Worm (Caenorhabditis elegans): ENCODE measurements around the gene srh-28.

srh-28 gene

DNA sequence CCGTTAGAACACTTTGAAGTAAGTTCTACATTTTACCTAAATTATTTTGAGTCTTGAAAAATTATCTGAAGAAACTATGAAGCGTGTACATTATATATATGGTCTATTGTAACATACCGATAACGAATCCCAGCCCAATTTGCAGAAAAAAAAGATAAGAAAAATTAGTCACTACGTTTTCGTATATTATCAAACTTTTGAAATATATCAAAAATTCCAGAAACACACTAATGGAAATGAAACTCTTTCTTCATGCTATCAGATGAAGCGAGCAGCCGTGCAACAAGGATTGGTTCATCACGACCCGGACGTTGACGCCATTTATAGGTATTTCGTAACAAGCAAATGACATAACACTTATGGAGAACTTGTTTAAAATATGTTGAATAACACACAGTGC, 36.3 kb upstream of the srh-28 start:
- no peak for TF ChIP-seq hlh-15 (tag; optimal IDR thresholded peaks at IDR 0.05)
- no peak for TF ChIP-seq F13H6.1 (tag; optimal IDR thresholded peaks at IDR 0.05)
- TF ChIP-seq elt-2 (tag; optimal IDR thresholded peaks at IDR 0.05) = peak; percentile 53

DNA sequence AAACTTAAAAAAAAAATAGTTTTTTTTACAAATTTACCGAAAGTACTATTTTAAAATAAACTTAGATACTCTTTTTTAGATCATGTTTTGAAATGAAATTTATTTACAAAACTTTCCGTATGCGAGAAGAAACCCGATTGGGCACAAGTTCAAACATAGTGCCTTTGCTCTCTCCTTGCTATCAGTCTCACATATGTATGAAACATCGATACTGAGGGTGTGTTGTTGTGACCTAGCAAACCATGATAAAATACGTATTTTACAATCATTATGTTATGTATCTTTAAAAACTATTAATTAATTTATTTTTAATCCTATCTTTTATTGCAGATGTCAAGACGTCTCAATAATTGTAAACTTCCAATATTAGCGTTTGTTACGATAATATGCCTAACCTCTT, 34.5 kb upstream of the srh-28 start:
- TF ChIP-seq ceh-45 (GFP tag; IDR thresholded peaks at IDR 0.05) = no peak
- no peak for TF ChIP-seq ama-1 (optimal IDR thresholded peaks at IDR 0.05)
- no peak for TF ChIP-seq unc-86 (tag; optimal IDR thresholded peaks at IDR 0.05)
- TF ChIP-seq ztf-16 (tag; optimal IDR thresholded peaks at IDR 0.05) = no peak
- peak; percentile 17 for TF ChIP-seq elt-2 (tag; optimal IDR thresholded peaks at IDR 0.05)
- TF ChIP-seq ttx-3 (tag; optimal IDR thresholded peaks at IDR 0.05) = no peak
- TF ChIP-seq rnt-1 (tag; optimal IDR thresholded peaks at IDR 0.05) = no peak

DNA sequence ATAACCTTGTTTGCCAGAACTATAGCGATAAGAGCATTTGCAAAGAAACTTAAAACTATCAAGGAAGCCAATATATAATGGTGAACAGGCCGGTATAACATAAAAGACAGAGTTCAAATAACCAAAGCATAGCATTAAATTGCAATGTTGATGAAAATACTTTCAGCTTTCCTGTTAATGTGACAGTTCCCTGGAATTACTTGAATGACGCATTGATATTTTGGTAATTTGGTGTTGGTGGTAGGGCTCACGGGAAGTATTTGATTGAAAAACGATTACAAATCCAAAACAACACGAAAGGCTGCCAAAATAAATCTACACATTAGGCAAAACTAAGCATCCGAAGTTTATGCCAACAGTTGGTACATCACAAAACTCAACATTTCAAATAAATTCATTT, 33.4 kb upstream of the srh-28 start, which contains the start of gene dmsr-16:
Gene dmsr-16 (minus strand): TSS at position 101 of the 400 bp plus-strand sequence.
- TF ChIP-seq ztf-16 (tag; optimal IDR thresholded peaks at IDR 0.05) = no peak
- TF ChIP-seq pros-1 (tag; optimal IDR thresholded peaks at IDR 0.05) = no peak
- no peak for TF ChIP-seq eyg-1 (tag; optimal IDR thresholded peaks at IDR 0.05)
- no peak for TF ChIP-seq mec-3 (tag; optimal IDR thresholded peaks at IDR 0.05; ENCODE audit: borderline replicate concordance)
- no peak for TF ChIP-seq dmd-4 (tag; optimal IDR thresholded peaks at IDR 0.05; ENCODE audit: borderline replicate concordance)
- no peak for TF ChIP-seq ceh-2 (tag; optimal IDR thresholded peaks at IDR 0.05)
- TF ChIP-seq unc-42 (tag; optimal IDR thresholded peaks at IDR 0.05) = no peak
- TF ChIP-seq F13H6.1 (tag; optimal IDR thresholded peaks at IDR 0.05) = no peak
- TF ChIP-seq hlh-8 (tag; optimal IDR thresholded peaks at IDR 0.05) = no peak
- no peak for TF ChIP-seq nhr-232 (tag; optimal IDR thresholded peaks at IDR 0.05)
- no peak for TF ChIP-seq elt-2 (tag; optimal IDR thresholded peaks at IDR 0.05)
- no peak for TF ChIP-seq K09A11.1 (tag; optimal IDR thresholded peaks at IDR 0.05; ENCODE audit: insufficient read depth)
- no peak for TF ChIP-seq nhr-11 (tag; optimal IDR thresholded peaks at IDR 0.05)
- no peak for TF ChIP-seq pqm-1 (tag; optimal IDR thresholded peaks at IDR 0.05)
- no peak for TF ChIP-seq ceh-18 (tag; optimal IDR thresholded peaks at IDR 0.05)

DNA sequence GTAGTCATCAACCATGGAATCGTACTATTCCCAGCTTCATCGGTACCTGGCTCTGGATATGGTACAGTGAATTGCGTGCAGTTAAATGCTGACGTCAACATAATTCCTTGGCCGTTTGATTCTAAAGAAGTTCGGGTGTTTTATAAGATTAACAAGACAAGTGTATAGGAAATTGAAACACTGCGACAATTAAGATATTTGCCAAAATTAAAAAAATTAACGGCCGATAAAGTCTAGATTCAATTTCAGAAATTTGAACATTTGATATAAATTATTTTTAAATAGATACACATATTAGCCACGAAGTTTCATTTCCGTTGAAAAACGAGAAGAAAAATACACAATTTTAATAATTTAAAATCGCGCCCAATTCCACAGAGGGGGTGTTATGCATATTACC, 30.7 kb upstream of the srh-28 start, which contains the start of gene dmsr-12:
Gene dmsr-12 (minus strand): TSS at position 101 of the 400 bp plus-strand sequence.
- TF ChIP-seq unc-3 (GFP tag; conservative IDR thresholded peaks at IDR 0.05) = no peak
- no peak for TF ChIP-seq unc-3 (tag; optimal IDR thresholded peaks at IDR 0.05)
- TF ChIP-seq ceh-14 (tag; optimal IDR thresholded peaks at IDR 0.05) = no peak
- no peak for TF ChIP-seq ceh-22 (tag; optimal IDR thresholded peaks at IDR 0.05)
- TF ChIP-seq hlh-30 (tag; optimal IDR thresholded peaks at IDR 0.05; ENCODE audit: insufficient read depth) = no peak
- no peak for TF ChIP-seq sdc-2 (tag; optimal IDR thresholded peaks at IDR 0.05)
- no peak for TF ChIP-seq ets-4 (tag; optimal IDR thresholded peaks at IDR 0.05)
- no peak for TF ChIP-seq nfya-1 (tag; optimal IDR thresholded peaks at IDR 0.05)
- TF ChIP-seq ceh-48 (tag; optimal IDR thresholded peaks at IDR 0.05) = no peak
- TF ChIP-seq ceh-45 (GFP tag; IDR thresholded peaks at IDR 0.05) = no peak
- no peak for TF ChIP-seq unc-42 (tag; optimal IDR thresholded peaks at IDR 0.05)
- TF ChIP-seq fkh-6 (tag; optimal IDR thresholded peaks at IDR 0.05) = no peak
- TF ChIP-seq ztf-16 (tag; optimal IDR thresholded peaks at IDR 0.05) = no peak
- no peak for TF ChIP-seq dmd-4 (tag; optimal IDR thresholded peaks at IDR 0.05; ENCODE audit: borderline replicate concordance)

DNA sequence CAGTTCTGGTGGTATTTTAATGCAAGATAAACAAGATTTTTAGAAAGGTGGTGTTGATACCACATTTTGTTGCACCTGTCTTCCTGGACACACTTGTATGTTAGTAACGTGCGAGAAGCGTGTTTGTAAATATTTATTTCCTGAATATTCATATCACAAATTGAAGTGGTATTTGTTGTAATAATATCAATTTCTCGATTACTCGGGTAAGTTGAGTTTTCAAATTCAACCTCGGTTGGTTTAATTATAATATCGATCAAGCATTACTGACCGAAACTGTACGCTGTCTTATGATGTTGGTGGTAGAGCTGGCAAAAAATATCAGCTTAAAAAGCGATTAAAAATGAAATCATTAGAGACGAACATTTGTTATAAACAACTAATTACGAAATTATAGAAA, 28.4 kb upstream of the srh-28 start, which contains the start of gene dmsr-11:
Gene dmsr-11 (minus strand): TSS at position 101 of the 400 bp plus-strand sequence.
- TF ChIP-seq nfya-1 (tag; optimal IDR thresholded peaks at IDR 0.05) (no peak), ceh-45 (GFP tag; IDR thresholded peaks at IDR 0.05) (no peak)

DNA sequence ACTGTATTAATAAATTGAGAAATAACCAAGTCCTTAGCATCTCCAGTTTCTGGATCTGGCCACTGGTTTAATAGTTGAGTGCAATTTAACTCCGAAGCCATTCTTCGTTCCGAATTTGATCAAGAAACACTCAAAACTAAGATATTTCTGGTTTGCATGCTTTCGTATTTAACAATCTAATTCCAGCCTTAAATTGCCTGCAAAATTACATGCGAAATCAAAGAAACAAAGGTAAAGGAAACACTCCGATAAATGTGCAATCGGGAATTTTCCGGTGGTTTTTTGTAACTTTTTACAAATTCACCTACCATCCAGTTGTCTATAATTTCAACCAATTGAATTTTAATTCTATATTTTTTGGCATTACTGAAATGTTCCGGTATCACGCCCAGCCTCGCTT, 26.2 kb upstream of the srh-28 start, which contains the start of gene dmsr-10:
Gene dmsr-10 (minus strand): TSS at position 101 of the 400 bp plus-strand sequence.
- no peak for TF ChIP-seq fax-1 (tag; optimal IDR thresholded peaks at IDR 0.05)
- no peak for TF ChIP-seq elt-2 (tag; optimal IDR thresholded peaks at IDR 0.05)
- no peak for TF ChIP-seq ceh-2 (tag; optimal IDR thresholded peaks at IDR 0.05)
- no peak for TF ChIP-seq elt-4 (tag; optimal IDR thresholded peaks at IDR 0.05)
- no peak for TF ChIP-seq ets-4 (tag; optimal IDR thresholded peaks at IDR 0.05)
- no peak for TF ChIP-seq nfya-1 (tag; optimal IDR thresholded peaks at IDR 0.05)

Data from whole organism, late embryonic.